Fruit fly (Drosophila melanogaster): ENCODE data around the gene CG10562.

Gene CG10562

DNA sequence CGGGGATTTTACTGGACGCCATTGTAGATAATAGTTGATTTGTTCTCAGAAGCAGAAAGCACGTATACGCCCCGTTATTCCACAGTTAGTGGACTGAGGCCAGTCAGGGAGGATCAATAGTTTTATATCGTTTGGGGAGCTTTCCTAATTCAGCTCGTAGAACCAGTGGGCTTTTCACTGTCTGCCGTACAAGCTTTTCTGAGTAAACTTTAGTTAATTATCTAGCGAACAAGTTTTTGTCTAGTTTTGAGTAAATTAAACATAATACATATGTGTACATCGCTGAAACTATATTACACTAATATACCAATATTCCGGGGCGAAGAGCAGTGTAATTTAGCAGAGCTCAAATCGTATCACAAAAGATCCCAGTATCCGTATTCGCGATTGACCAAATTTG is at the start of gene CG10562:
Gene CG10562, minus strand, starts transcription at position 101 of the 400 bp plus-strand sequence.
- TF ChIP-seq noc (tag; optimal IDR thresholded peaks at IDR 0.05) = no peak

DNA sequence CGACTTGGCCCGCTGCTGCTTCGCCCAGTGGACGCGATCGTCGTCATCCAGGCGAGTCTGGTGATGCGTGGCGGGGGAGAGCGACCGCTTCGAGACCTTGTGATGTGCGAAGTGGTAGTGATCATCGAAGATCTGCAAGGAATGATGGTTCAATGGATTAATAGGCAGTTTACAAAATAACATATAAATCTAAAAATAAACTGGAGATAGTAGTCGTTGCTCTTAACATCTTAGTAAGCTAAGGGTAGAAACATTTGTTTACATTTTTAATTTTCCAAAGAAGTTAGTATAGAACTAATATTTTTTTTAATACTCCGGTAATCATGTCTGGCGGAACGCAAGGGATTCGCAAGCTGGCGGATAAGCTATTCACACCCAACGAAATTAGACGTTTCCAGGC is 35.4 kb upstream of the CG10562 start, which contains the start of gene ND-49L:
Gene ND-49L, plus strand, starts transcription at position 301 of the 400 bp plus-strand sequence.
- TF ChIP-seq noc (tag; optimal IDR thresholded peaks at IDR 0.05) = no peak

DNA sequence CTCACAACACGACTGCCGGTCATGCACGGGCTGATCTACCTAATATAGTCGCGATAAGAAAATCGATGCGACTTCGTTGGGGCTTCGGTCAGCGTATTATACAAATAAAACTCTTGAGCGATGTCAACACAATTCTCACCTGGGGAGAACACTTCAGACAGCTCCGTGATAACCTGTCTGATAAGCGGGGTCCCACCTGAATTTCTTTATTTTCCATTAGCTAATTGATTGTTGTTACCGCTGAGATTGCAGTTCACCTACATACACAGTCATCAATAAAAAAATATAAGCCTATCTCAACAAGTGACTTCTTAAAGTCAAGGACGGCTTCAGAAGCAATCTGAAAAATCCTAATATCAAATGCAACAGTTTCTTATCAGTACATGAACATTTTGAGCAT is 24.3 kb upstream of the CG10562 start, which contains the start of gene tobi:
Gene tobi, minus strand, starts transcription at position 23 of the 400 bp plus-strand sequence.
- no peak for TF ChIP-seq noc (tag; optimal IDR thresholded peaks at IDR 0.05)

DNA sequence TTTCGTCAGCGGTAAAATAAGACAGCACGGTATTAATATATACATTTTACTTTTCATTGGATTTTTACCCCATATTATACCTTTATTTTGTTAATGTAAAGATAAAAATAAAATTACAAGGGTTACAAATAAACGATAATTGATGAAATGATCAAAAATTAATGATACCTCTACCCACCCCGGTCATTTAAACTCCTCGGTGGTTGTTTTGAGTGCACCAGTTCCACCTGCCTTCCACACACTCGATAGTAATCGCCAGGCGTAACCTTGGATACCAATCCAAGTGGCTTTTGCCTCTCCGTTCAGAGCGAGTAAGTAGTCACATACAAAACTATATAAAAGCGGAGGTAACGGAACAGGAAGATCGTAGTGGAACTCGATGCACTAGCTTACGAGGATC is 17.4 kb upstream of the CG10562 start, which contains the start of gene rha:
Gene rha, plus strand, starts transcription at position 301 of the 400 bp plus-strand sequence.
- TF ChIP-seq noc (tag; optimal IDR thresholded peaks at IDR 0.05) = no peak

DNA sequence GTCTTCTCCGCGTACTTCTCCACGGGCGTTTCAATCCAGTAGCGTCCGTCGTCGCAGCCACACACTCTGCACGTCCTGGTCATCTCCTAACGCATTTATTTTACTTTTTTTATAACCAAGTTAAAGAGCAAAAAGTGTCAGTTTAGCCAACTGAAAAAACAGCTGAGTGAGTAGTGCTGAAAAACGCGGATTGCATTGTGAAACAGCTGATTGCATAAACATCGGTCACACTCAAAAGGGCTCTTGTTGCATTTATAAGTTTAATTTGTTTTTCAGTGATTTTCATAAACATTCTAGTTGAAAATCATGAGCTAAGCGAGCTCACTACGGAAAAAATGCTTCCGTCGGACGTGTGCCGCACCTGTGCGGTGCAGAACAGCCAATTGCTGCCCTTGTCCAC is 12.5 kb upstream of the CG10562 start, which contains the start of the genes CG10669 and CG11902:
Gene CG10669, minus strand, starts transcription at position 179 of the 400 bp plus-strand sequence.
Gene CG11902, plus strand, starts transcription at position 193 of the 400 bp plus-strand sequence.
- no peak for TF ChIP-seq noc (tag; optimal IDR thresholded peaks at IDR 0.05)

DNA sequence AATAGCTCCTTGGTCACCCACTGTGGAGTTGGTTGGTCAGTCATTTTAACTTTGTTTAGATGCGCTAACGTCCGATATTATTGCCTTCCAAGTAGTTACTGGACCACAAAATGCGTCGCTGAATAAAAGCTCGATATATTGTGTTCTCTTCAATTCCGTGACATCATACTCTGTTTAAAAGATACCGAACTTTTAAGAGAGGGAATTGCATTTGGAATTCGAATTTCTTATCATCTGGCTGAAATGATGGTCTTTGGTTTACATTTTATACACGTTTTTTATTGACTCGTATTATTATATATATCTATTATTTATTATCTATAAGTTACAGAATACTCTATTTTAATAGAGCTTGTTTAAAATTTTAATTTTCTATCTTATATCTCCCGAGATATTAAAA is 8.5 kb upstream of the CG10562 start, which contains the start of gene CHKov2:
Gene CHKov2, minus strand, starts transcription at position 101 of the 400 bp plus-strand sequence.
- TF ChIP-seq noc (tag; optimal IDR thresholded peaks at IDR 0.05) = no peak

DNA sequence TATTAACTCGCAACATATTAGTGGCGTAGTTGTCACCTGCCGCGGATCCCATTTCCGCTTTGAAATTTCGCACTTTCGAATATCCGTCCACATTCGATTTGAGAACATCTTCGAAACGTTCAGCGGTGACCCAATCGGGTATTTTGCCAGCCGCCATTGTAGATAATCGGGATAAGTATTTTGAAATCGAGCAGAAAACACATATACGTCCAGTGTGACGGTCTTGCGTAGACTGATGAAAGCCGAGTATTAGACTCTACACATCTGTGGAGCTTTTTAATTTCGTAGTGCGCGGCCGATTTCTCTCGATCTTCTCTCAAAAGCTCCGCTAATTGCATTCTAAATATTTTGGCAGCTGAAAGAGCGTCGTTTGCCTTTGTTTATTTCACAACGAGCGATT is 6.5 kb upstream of the CG10562 start, which contains the start of gene CHKov1:
Gene CHKov1, minus strand, starts transcription at position 238 of the 400 bp plus-strand sequence.
- TF ChIP-seq noc (tag; optimal IDR thresholded peaks at IDR 0.05) = peak; percentile 48

DNA sequence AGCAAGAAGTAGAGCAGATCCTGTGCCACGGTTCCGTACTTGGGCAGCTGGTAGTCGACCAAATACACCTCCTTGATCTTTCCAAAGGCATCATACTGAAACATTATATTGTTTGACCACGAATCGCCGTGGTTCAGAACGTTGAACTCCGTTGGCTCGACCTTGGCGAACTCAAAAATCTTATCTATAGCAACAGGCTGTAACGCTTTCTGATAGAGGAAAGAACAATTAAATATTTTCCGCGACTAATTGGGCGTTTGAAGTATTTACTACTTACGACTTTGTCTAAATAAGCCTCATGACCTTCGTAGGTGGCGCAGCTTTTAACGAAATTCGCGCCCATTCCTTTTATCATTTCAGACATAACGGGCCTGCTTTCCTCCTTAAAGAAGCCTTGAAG is 876 bp downstream of the CG10562 start:
- no peak for TF ChIP-seq noc (tag; optimal IDR thresholded peaks at IDR 0.05)

DNA sequence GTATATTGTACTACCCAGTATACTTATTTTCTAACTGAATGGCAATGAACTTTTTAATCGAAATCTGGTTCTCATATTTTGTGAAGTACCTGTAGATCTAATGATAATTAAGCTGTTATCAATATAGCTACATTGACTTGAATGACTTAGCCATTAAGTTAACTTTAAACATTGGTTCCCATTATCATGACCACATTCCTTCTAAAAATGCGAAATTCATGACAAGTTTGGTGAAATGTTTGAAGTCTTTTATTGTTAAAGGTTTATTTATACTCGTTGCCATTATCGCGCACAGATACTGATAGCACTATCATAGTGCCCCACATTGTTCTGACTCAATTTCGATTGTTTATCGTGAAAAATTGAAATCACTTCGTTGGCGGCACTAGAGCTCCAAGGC is 1.7 kb downstream of the CG10562 start:
- TF ChIP-seq noc (tag; optimal IDR thresholded peaks at IDR 0.05) = peak; percentile 34

DNA sequence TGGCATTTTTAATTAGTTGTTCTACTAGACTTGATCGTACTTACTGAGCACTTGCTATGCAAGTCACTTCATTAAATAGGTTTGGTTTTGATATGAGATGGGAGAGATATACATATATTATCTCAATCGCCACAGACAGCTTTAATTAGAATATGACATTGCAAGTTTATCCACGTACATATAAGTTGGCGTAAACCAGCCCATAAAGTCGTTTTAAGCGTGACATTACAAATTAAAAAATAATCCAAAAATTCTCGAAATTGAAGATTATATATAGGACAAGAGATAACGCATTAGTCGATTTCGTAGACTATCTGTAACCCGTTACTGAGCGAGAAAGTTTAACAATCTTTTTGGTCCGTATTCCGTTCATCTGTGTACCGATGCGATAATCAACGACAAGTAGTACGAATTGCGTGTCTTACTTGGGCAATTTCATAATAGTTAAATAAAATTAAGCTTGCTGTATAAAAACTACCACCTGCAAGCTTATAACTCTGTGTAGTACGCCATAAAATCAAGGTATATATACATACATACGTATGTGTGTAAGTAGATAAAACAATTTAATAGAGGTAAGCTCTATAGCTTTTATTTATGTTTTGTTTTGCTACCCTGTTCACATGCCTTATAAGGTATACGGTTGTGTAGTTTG is 2.4 kb downstream of the CG10562 start, which contains the start of gene CG10560:
Gene CG10560, minus strand, starts transcription at position 51 of the 655 bp plus-strand sequence.
- TF ChIP-seq noc (tag; optimal IDR thresholded peaks at IDR 0.05) = no peak

DNA sequence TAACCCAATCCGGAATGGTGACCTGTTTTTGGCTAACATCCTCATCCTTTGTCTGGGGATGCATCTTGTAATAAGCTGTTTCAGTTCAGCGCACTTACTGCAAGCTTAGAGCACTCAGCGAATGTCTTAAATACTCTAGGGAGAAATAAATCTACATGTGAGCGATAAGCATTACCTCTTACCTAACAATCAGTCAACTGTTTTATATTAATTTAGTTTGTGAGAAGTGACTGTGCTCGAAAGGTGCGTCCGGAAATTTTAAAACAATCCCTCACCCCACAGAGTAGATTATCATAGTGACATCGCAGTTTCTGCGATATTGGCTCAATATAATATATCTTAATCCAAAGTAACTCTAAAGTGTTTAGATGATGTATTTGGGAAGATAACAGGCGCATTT is 4.5 kb downstream of the CG10562 start, which contains the start of gene CG10553:
Gene CG10553, minus strand, starts transcription at position 101 of the 400 bp plus-strand sequence.
- TF ChIP-seq noc (tag; optimal IDR thresholded peaks at IDR 0.05) = no peak

DNA sequence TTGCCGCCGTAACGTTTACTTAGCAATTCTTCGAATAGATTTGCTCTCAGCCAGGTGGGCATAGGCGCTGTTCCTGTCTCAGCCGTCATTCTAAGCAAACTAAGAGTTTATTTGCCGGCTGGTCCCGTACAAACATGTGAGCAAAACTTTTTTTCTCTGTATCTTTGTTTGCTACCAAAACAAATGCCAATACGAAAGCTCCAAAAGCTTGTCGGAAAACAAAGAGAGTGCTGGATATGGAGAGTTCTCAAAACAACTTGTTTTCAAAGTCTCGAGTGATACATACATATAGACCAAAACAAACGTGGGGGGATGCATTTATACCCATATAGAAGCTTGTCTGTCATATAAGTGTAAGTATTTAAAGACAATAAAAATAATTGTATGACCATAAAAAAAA is 6.5 kb downstream of the CG10562 start, which contains the start of gene CG10559:
Gene CG10559, minus strand, starts transcription at position 101 of the 400 bp plus-strand sequence.
- TF ChIP-seq noc (tag; optimal IDR thresholded peaks at IDR 0.05) = no peak

DNA sequence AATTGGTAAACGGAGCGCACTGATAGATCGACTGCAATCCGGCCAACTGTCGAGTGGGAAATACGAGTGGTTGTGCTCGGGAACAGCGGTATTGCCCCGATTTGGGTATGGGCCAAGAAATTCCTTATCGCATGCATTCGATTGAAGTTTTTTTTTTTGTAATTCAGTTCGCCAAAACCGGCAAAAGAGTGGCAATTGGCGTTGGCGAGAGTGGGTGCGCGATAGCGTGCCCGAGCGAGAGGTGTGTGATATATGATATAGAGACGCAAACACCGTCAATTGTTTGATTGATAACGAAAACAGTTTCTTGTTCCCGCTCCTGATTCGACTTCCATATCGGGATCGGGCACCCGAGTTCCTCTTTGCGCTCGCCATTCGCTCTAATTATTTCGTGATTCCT is 8.8 kb downstream of the CG10562 start, which contains the start of gene CG31087:
Gene CG31087, minus strand, starts transcription at position 63 of the 400 bp plus-strand sequence.
- no peak for TF ChIP-seq noc (tag; optimal IDR thresholded peaks at IDR 0.05)

DNA sequence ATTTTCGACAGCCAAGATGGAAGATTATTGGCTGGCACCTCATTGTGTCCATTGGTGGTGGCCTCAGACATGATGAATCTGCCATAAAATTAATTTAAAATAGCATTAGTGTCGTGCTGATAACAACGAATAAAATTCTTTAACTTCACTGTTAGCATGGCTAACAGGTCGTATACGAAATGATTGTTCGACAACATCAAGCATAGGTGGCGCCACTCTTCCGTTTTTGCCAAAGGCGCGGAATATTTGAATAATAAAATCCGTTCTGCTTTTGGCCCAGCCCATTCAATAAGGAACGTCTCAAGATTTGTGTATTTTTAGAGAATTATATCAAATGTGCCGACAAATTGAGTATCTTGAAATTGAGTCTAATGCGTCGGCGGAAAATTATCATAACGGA is 10.0 kb downstream of the CG10562 start:
- TF ChIP-seq noc (tag; optimal IDR thresholded peaks at IDR 0.05) = no peak

DNA sequence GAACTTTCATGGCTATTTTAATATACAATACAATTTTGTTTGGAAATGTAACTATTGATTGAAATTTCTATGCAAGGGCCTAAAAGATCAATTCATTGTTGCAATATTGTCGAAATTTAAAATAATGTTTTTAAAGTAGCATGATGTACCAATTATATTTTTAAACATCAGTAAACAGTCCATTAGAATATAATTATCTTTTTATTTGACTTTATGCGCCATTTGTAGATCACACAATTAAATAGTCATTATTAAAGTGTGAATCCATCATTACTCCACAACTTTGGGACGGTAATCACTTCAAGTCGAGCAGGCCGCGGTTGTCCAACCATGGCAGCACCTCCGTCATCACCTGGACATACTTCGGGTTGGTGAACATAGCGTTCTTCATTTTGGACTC is 11.7 kb downstream of the CG10562 start, which contains the start of gene CG31099:
Gene CG31099, minus strand, starts transcription at position 101 of the 400 bp plus-strand sequence.
- no peak for TF ChIP-seq noc (tag; optimal IDR thresholded peaks at IDR 0.05)

DNA sequence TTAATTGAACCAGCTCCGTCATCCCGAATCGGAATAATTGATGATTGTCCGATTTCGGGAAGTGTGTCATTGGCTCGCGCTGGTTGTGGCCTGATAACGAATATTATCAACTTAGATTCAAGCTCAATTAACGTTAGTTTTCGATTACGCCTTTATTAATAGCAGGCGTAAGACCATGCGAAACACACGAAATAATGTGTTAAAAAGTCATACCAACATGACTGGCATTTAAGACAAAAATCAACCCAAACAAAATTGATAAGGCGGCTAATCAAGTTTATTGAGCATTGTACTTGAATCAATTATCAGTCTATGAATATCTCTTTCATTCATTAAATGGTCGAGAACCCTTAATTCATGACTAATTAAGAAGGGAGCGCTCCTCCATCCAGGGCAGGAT is 13.4 kb downstream of the CG10562 start:
- TF ChIP-seq noc (tag; optimal IDR thresholded peaks at IDR 0.05) = peak; percentile 1

DNA sequence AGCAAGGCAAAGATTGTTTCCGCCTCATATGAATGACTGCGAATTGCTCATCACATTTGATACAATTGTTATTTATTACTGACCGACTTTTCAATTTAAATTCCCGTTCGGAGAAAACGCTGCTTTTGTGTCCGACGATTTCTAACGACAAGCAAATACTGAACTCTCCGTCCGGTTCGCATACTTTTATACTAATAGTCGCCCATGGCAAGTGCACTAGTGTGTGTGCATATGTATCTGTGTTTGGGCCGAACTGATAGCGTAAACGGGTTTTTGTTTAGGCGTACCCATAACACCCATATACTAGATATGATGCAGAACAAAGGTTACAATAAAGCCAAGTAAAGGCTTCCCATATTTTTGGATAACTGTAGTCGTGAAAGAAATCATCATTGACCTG is 14.3 kb downstream of the CG10562 start, which contains the start of gene CG10550:
Gene CG10550, minus strand, starts transcription at position 164 of the 400 bp plus-strand sequence.
- TF ChIP-seq noc (tag; optimal IDR thresholded peaks at IDR 0.05) = no peak
